Fruit fly (Drosophila melanogaster) whole organism, embryonic: ENCODE data around the gene Catsup.

Experiments
- Awh ChIP-seq: fragments of 200-800 bp; sonication (Bioruptor generic); IDR thresholded peaks from 2 replicates; pipeline ENCODE4, ENCODE4 v1.3.6; 2022; ENCODE audit warnings: missing biosample characterization, missing genetic modification characterization
- CG10431 ChIP-seq: fragments of 200-800 bp; sonication (Bioruptor generic); optimal IDR thresholded peaks from 3 replicates; lab custom pipeline; 2018; ENCODE audit warnings: missing biosample characterization, mild to moderate bottlenecking, missing genetic modification characterization
- CG12219 ChIP-seq: fragments of 200-800 bp; sonication (Bioruptor generic); optimal IDR thresholded peaks from 3 replicates; lab custom pipeline; 2018; ENCODE audit warnings: missing biosample characterization, mild to moderate bottlenecking, missing genetic modification characterization
- CG1529 ChIP-seq: fragments of 200-800 bp; sonication (Bioruptor generic); optimal IDR thresholded peaks from 3 replicates; lab custom pipeline; 2018; ENCODE audit warnings: missing biosample characterization, missing genetic modification characterization
- CG17802 ChIP-seq: fragments of 200-800 bp; sonication (Bioruptor generic); optimal IDR thresholded peaks from 2 replicates; lab custom pipeline; 2018; ENCODE audit warnings: missing biosample characterization, mild to moderate bottlenecking, missing genetic modification characterization, moderate library complexity
- CG2678 ChIP-seq: fragments of 200-800 bp; sonication (Bioruptor generic); optimal IDR thresholded peaks from 3 replicates; lab custom pipeline; 2019; ENCODE audit warnings: missing biosample characterization, mild to moderate bottlenecking, missing genetic modification characterization, moderate library complexity
- CG2712 ChIP-seq: fragments of 200-800 bp; optimal IDR thresholded peaks from 3 replicates; lab custom pipeline; 2019; ENCODE audit warnings: missing biosample characterization, mild to moderate bottlenecking, missing genetic modification characterization, moderate library complexity
- CG2889 ChIP-seq: fragments of 200-800 bp; sonication (Bioruptor generic); IDR thresholded peaks from 3 replicates; pipeline ENCODE4 v1.3.6; 2022; ENCODE audit warnings: missing biosample characterization, missing genetic modification characterization
- CG4404 ChIP-seq: fragments of 200-800 bp; sonication (Bioruptor generic); IDR thresholded peaks from 2 replicates; pipeline ENCODE4 v1.3.6; 2022; ENCODE audit warnings: missing biosample characterization, missing genetic modification characterization
- CG4854 ChIP-seq: fragments of 200-800 bp; sonication (Bioruptor generic); optimal IDR thresholded peaks from 2 replicates; lab custom pipeline; 2016; ENCODE audit warnings: missing biosample characterization, missing genetic modification characterization, inconsistent platforms
- CG6854 ChIP-seq: fragments of 200-800 bp; sonication (Bioruptor generic); optimal IDR thresholded peaks from 3 replicates; lab custom pipeline; 2017; ENCODE audit warnings: missing biosample characterization, mild to moderate bottlenecking, missing genetic modification characterization
- CG7372 ChIP-seq: fragments of 200-800 bp; sonication (Bioruptor generic); IDR thresholded peaks from 2 replicates; pipeline ENCODE4 v1.3.6; 2022; ENCODE audit warnings: missing biosample characterization, missing genetic modification characterization
- CG7839 ChIP-seq: fragments of 200-800 bp; sonication (Bioruptor generic); optimal IDR thresholded peaks from 3 replicates; lab custom pipeline; 2018; ENCODE audit warnings: missing biosample characterization, mild to moderate bottlenecking, missing genetic modification characterization, moderate library complexity
- CG9215 ChIP-seq: fragments of 200-800 bp; sonication (Bioruptor generic); IDR thresholded peaks from 2 replicates; pipeline ENCODE4 v1.3.6; 2022; ENCODE audit warnings: missing biosample characterization, missing genetic modification characterization
- Dad ChIP-seq: fragments of 200-800 bp; sonication (Bioruptor generic); optimal IDR thresholded peaks from 3 replicates; lab custom pipeline; 2016; ENCODE audit warnings: missing biosample characterization, missing genetic modification characterization
- Dbx ChIP-seq: fragments of 200-800 bp; sonication (Bioruptor generic); IDR thresholded peaks from 3 replicates; pipeline ENCODE4 v1.3.6; 2022; ENCODE audit warnings: missing biosample characterization, missing genetic modification characterization
- E2f2 ChIP-seq: fragments of 200-800 bp; sonication (Bioruptor generic); IDR thresholded peaks from 2 replicates; pipeline ENCODE4 v1.3.6; 2022; ENCODE audit warnings: missing biosample characterization, missing genetic modification characterization
- Fer1 ChIP-seq: fragments of 200-800 bp; sonication (Bioruptor generic); optimal IDR thresholded peaks from 2 replicates; lab custom pipeline; 2017; ENCODE audit warnings: missing biosample characterization, mild to moderate bottlenecking, missing genetic modification characterization
- HmgZ ChIP-seq: fragments of 200-800 bp; sonication (Bioruptor generic); optimal IDR thresholded peaks from 2 replicates; lab custom pipeline; 2018; ENCODE audit warnings: missing biosample characterization, mild to moderate bottlenecking, missing genetic modification characterization
- Hmr ChIP-seq: fragments of 200-800 bp; sonication (Bioruptor generic); optimal IDR thresholded peaks from 3 replicates; lab custom pipeline; 2017; ENCODE audit warnings: mild to moderate bottlenecking, missing biosample characterization, missing genetic modification reagents, missing genetic modification characterization
- Hsf ChIP-seq: fragments of 200-800 bp; sonication (Bioruptor generic); optimal IDR thresholded peaks from 3 replicates; lab custom pipeline; 2016; ENCODE audit warnings: missing biosample characterization, missing genetic modification characterization
- Lhr ChIP-seq: fragments of 200-800 bp; sonication (Bioruptor generic); optimal IDR thresholded peaks from 3 replicates; lab custom pipeline; 2017; ENCODE audit warnings: mild to moderate bottlenecking, missing biosample characterization, missing genetic modification reagents, missing genetic modification characterization
- Meics ChIP-seq: fragments of 200-800 bp; sonication (Bioruptor generic); optimal IDR thresholded peaks from 2 replicates; lab custom pipeline; 2017; ENCODE audit warnings: missing biosample characterization, mild to moderate bottlenecking, missing genetic modification characterization
- Myb ChIP-seq: fragments of 200-800 bp; sonication (Bioruptor generic); optimal IDR thresholded peaks from 2 replicates; lab custom pipeline; 2016; ENCODE audit warnings: missing biosample characterization, missing genetic modification characterization
- Neu2 ChIP-seq: fragments of 200-800 bp; sonication (Bioruptor generic); optimal IDR thresholded peaks from 3 replicates; lab custom pipeline; 2016; ENCODE audit warnings: missing biosample characterization, missing genetic modification characterization, borderline replicate concordance
- Oaz ChIP-seq: fragments of 200-800 bp; sonication (Bioruptor generic); IDR thresholded peaks from 2 replicates; pipeline ENCODE4 v1.3.6; 2022; ENCODE audit warnings: missing biosample characterization, missing genetic modification characterization
- Sox102F ChIP-seq: fragments of 200-800 bp; sonication (Bioruptor generic); optimal IDR thresholded peaks from 2 replicates; lab custom pipeline; 2018; ENCODE audit warnings: missing biosample characterization, mild to moderate bottlenecking, missing genetic modification characterization, moderate library complexity
- Trl ChIP-seq, 3 experiments: fragments of >200 bp in 2 of 3; fragments of 200-800 bp in 1 of 3; sonication (Bioruptor generic) in 1 of 3; optimal IDR thresholded peaks; 2 replicates in 1 of 3; 3 replicates in 2 of 3; lab custom pipeline; 2016 to 2017; ENCODE audit warnings: missing biosample characterization in 1 of 3, missing genetic modification characterization in 1 of 3
- YL-1 ChIP-seq: fragments of 200-800 bp; sonication (Bioruptor generic); optimal IDR thresholded peaks from 3 replicates; lab custom pipeline; 2017; ENCODE audit warnings: missing biosample characterization, mild to moderate bottlenecking, missing genetic modification characterization
- br ChIP-seq: fragments of >200 bp; optimal IDR thresholded peaks from 2 replicates; lab custom pipeline; 2017
- cg ChIP-seq: fragments of 200-800 bp; sonication (Bioruptor generic); optimal IDR thresholded peaks from 3 replicates; lab custom pipeline; 2019; ENCODE audit warnings: missing biosample characterization, mild to moderate bottlenecking, missing genetic modification characterization, moderate library complexity
- chn ChIP-seq: fragments of 200-800 bp; sonication (Bioruptor generic); optimal IDR thresholded peaks from 2 replicates; lab custom pipeline; 2016; ENCODE audit warnings: missing biosample characterization, missing genetic modification characterization
- danr ChIP-seq: fragments of 200-800 bp; sonication (Bioruptor generic); IDR thresholded peaks from 2 replicates; pipeline ENCODE4 v1.3.6; 2022; ENCODE audit warnings: missing biosample characterization, missing genetic modification characterization
- fd64A ChIP-seq: fragments of 200-800 bp; sonication (Bioruptor generic); optimal IDR thresholded peaks from 3 replicates; lab custom pipeline; 2018; ENCODE audit warnings: missing biosample characterization, mild to moderate bottlenecking, missing genetic modification characterization
- fd96Cb ChIP-seq: fragments of 200-800 bp; sonication (Bioruptor generic); optimal IDR thresholded peaks from 2 replicates; lab custom pipeline; 2018; ENCODE audit warnings: missing biosample characterization, mild to moderate bottlenecking, missing genetic modification characterization, moderate library complexity
- fu2 ChIP-seq: fragments of 200-800 bp; sonication (Bioruptor generic); optimal IDR thresholded peaks from 2 replicates; lab custom pipeline; 2016; ENCODE audit warnings: missing biosample characterization, missing genetic modification characterization
- ham ChIP-seq: fragments of 200-800 bp; sonication (Bioruptor generic); IDR thresholded peaks from 2 replicates; pipeline ENCODE4 v1.3.6; 2022; ENCODE audit warnings: missing biosample characterization, missing genetic modification characterization
- kni ChIP-seq: fragments of 200-800 bp; sonication (Bioruptor generic); optimal IDR thresholded peaks from 3 replicates; lab custom pipeline; 2017; ENCODE audit warnings: mild to moderate bottlenecking, missing biosample characterization, missing genetic modification reagents, missing genetic modification characterization
- lilli ChIP-seq: fragments of 200-800 bp; sonication (Bioruptor generic); optimal IDR thresholded peaks from 3 replicates; lab custom pipeline; 2016; ENCODE audit warnings: missing biosample characterization, missing genetic modification characterization
- mam ChIP-seq: fragments of 200-800 bp; sonication (Bioruptor generic); optimal IDR thresholded peaks from 3 replicates; lab custom pipeline; 2016; ENCODE audit warnings: missing biosample characterization, missing genetic modification characterization
- otp ChIP-seq: fragments of 200-800 bp; sonication (Bioruptor generic); IDR thresholded peaks from 3 replicates; pipeline ENCODE4, ENCODE4 v1.3.6; 2022; ENCODE audit warnings: missing biosample characterization, missing genetic modification characterization
- pita ChIP-seq: fragments of 200-800 bp; sonication (Bioruptor generic); optimal IDR thresholded peaks from 2 replicates; lab custom pipeline; 2017; ENCODE audit warnings: missing biosample characterization, mild to moderate bottlenecking, missing genetic modification characterization
- rib ChIP-seq: fragments of 200-800 bp; sonication (Bioruptor generic); IDR thresholded peaks from 2 replicates; pipeline ENCODE4 v1.3.6; 2022; ENCODE audit warnings: missing biosample characterization, missing genetic modification characterization
- ro ChIP-seq: fragments of 200-800 bp; sonication (Bioruptor generic); IDR thresholded peaks from 2 replicates; pipeline ENCODE4 v1.3.6; 2022; ENCODE audit warnings: missing biosample characterization, missing genetic modification characterization
- row ChIP-seq: fragments of 200-800 bp; sonication (Bioruptor generic); IDR thresholded peaks from 3 replicates; pipeline ENCODE4 v1.3.6; 2022; ENCODE audit warnings: missing biosample characterization, missing genetic modification characterization
- sens ChIP-seq: fragments of 200-800 bp; sonication (Bioruptor generic); peaks from one replicate; lab custom pipeline; 2016; ENCODE audit warnings: missing biosample characterization, missing genetic modification characterization
- sob ChIP-seq: fragments of 200-800 bp; sonication (Bioruptor generic); IDR thresholded peaks from 2 replicates; pipeline ENCODE4 v1.3.6; 2022; ENCODE audit warnings: missing biosample characterization, missing genetic modification characterization
- ssp ChIP-seq: fragments of 200-800 bp; sonication (Bioruptor generic); IDR thresholded peaks from 2 replicates; pipeline ENCODE4 v1.3.6; 2022; ENCODE audit warnings: missing biosample characterization, missing genetic modification characterization
- tin ChIP-seq: fragments of 200-800 bp; sonication (Bioruptor generic); optimal IDR thresholded peaks from 3 replicates; lab custom pipeline; 2016; ENCODE audit warnings: missing biosample characterization, missing genetic modification characterization

The Catsup gene

dm6 chr2L:19021278-19022220, 20.1 kb upstream of the Catsup start (continued):
- TF ChIP-seq CG2889 (peak; percentile 38; the same call in 1 of the 3 replicates), fd96Cb (tag; lab: Kevin White, UChicago) (peak; percentile 73), Oaz (GFP tag; lab: Robert Waterston, UW) (no peak), Sox102F (GFP tag; lab: Kevin White, UChicago) (peak; percentile 84), CG12219 (GFP tag; lab: Kevin White, UChicago) (peak; percentile 66), Hmr (peak; percentile 90), tin (GFP tag; lab: Kevin White, UChicago) (peak; percentile 62), sob (GFP tag; lab: Robert Waterston, UW) (peak; percentile 78), rib (GFP tag; lab: Robert Waterston, UW) (no peak; the same call in 1 of the 2 replicates), sens (GFP tag; lab: Kevin White, UChicago) (peak; percentile 95), otp (GFP tag; lab: Robert Waterston, UW) (0 out of 3 replicates have a peak, but pooled peaks have one; percentile 24), pita (GFP tag; lab: Kevin White, UChicago) (no peak), fu2 (peak; percentile 4), chn (peak; percentile 49), CG9215 (GFP tag; lab: Robert Waterston, UW) (peak; percentile 49; the same call in 1 of the 2 replicates), Fer1 (GFP tag; lab: Kevin White, UChicago) (peak; percentile 89), ssp (GFP tag; lab: Robert Waterston, UW) (peak; percentile 51), lilli (peak; percentile 72), Trl (optimal IDR thresholded peaks at IDR 0.05; lab: Kevin White, UChicago) (no peak), Trl (GFP tag; optimal IDR thresholded peaks at IDR 0.05; lab: Kevin White, UChicago) (peak; percentile 6), CG7372 (GFP tag; lab: Robert Waterston, UW) (peak; percentile 66), CG7839 (tag; lab: Kevin White, UChicago) (peak; percentile 85), CG4404 (GFP tag; lab: Robert Waterston, UW) (no peak), Lhr (peak; percentile 36), Meics (GFP tag; lab: Kevin White, UChicago) (peak; percentile 83), Hsf (GFP tag; lab: Kevin White, UChicago) (peak; percentile 71), CG10431 (GFP tag; lab: Kevin White, UChicago) (peak; percentile 67), E2f2 (peak; percentile 63; the same call in 1 of the 2 replicates), YL-1 (GFP tag; lab: Kevin White, UChicago) (peak; percentile 8), CG4854 (GFP tag; lab: Kevin White, UChicago) (peak; percentile 17), Awh (0 out of 2 replicates have a peak, but pooled peaks have one; percentile 34), CG1529 (GFP tag; lab: Kevin White, UChicago) (peak; percentile 85), Dad (GFP tag; lab: Kevin White, UChicago) (no peak), Myb (GFP tag; lab: Kevin White, UChicago) (peak; percentile 24), row (GFP tag; lab: Robert Waterston, UW) (peak; percentile 87), danr (GFP tag; lab: Robert Waterston, UW) (peak; percentile 51; the same call in 1 of the 2 replicates), CG2712 (peak; percentile 82), cg (GFP tag; lab: Kevin White, UChicago) (peak; percentile 31), Dbx (GFP tag; lab: Robert Waterston, UW) (peak; percentile 69; the same call in 2 of the 3 replicates), mam (GFP tag; lab: Kevin White, UChicago) (peak; percentile 20), Neu2 (GFP tag; lab: Kevin White, UChicago) (no peak), fd64A (peak; percentile 40), HmgZ (tag; lab: Kevin White, UChicago) (peak; percentile 68), ro (GFP tag; lab: Robert Waterston, UW) (peak; percentile 53; the same call in 1 of the 2 replicates), br (lab: Kevin White, UChicago) (no peak), ham (GFP tag; lab: Robert Waterston, UW) (no peak), CG17802 (tag; lab: Kevin White, UChicago) (peak; percentile 16), kni (GFP tag; lab: Kevin White, UChicago) (no peak), CG2678 (peak; percentile 90), CG6854 (GFP tag; lab: Kevin White, UChicago) (peak; percentile 73)
